Fruit fly (Drosophila melanogaster) whole organism, embryonic: Measurements from ENCODE around the gene CG43116.

ENCODE experiments used
- Aef1 ChIP-seq: fragments of 200-800 bp; sonication (Bioruptor generic); IDR thresholded peaks from 3 replicates; pipeline ENCODE4 v1.3.6; 2022; ENCODE audit warnings: missing biosample characterization, missing genetic modification characterization
- CG11398 ChIP-seq: fragments of 200-800 bp; sonication (Bioruptor generic); optimal IDR thresholded peaks from 2 replicates; lab custom pipeline; 2016; ENCODE audit warnings: missing biosample characterization, missing genetic modification characterization
- CG12104 ChIP-seq: fragments of 200-800 bp; sonication (Bioruptor generic); optimal IDR thresholded peaks from 3 replicates; lab custom pipeline; 2016; ENCODE audit warnings: missing biosample characterization, missing genetic modification characterization
- CG12236 ChIP-seq: fragments of 200-800 bp; sonication (Bioruptor generic); optimal IDR thresholded peaks from 2 replicates; lab custom pipeline; 2016; ENCODE audit warnings: missing biosample characterization, missing genetic modification characterization
- CG14965 ChIP-seq: fragments of 200-800 bp; sonication (Bioruptor generic); optimal IDR thresholded peaks from 2 replicates; lab custom pipeline; 2016; ENCODE audit warnings: missing biosample characterization, missing genetic modification characterization, borderline replicate concordance
- CG15011 ChIP-seq: fragments of 200-800 bp; sonication (Bioruptor generic); optimal IDR thresholded peaks from 3 replicates; lab custom pipeline; 2018; ENCODE audit warnings: missing biosample characterization, mild to moderate bottlenecking, missing genetic modification characterization
- CG15696 ChIP-seq: fragments of 200-800 bp; sonication (Bioruptor generic); optimal IDR thresholded peaks from 2 replicates; lab custom pipeline; 2019; ENCODE audit warnings: missing biosample characterization, mild to moderate bottlenecking, missing genetic modification characterization, moderate library complexity
- CG18262 ChIP-seq: fragments of 200-800 bp; optimal IDR thresholded peaks from 3 replicates; lab custom pipeline; 2019; ENCODE audit warnings: missing biosample characterization, mild to moderate bottlenecking, missing genetic modification characterization, moderate library complexity
- CG2120 ChIP-seq: fragments of 200-800 bp; sonication (Bioruptor generic); optimal IDR thresholded peaks from 3 replicates; lab custom pipeline; 2016; ENCODE audit warnings: missing biosample characterization, missing genetic modification characterization
- CG2199 ChIP-seq: fragments of 200-800 bp; sonication (Bioruptor generic); IDR thresholded peaks from 3 replicates; pipeline ENCODE4 v1.3.6; 2022; ENCODE audit warnings: missing biosample characterization, missing genetic modification characterization
- CG31224 ChIP-seq: fragments of 200-800 bp; sonication (Bioruptor generic); IDR thresholded peaks from 2 replicates; pipeline ENCODE4 v1.3.6; 2022; ENCODE audit warnings: missing biosample characterization, missing genetic modification characterization
- CG34422 ChIP-seq: fragments of 200-800 bp; sonication (Bioruptor generic); IDR thresholded peaks from 3 replicates; pipeline ENCODE4 v1.3.6; 2022; ENCODE audit warnings: missing biosample characterization, missing genetic modification characterization
- CG3726 ChIP-seq: fragments of 200-800 bp; sonication (Bioruptor generic); IDR thresholded peaks from 3 replicates; pipeline ENCODE4, ENCODE4 v1.3.6; 2022; ENCODE audit warnings: missing biosample characterization, missing genetic modification characterization
- CG43689 ChIP-seq: fragments of 200-800 bp; sonication (Bioruptor generic); IDR thresholded peaks from 2 replicates; pipeline ENCODE4 v1.3.6; 2022; ENCODE audit warnings: missing biosample characterization, missing genetic modification characterization
- CG4854 ChIP-seq: fragments of 200-800 bp; sonication (Bioruptor generic); optimal IDR thresholded peaks from 2 replicates; lab custom pipeline; 2016; ENCODE audit warnings: missing biosample characterization, missing genetic modification characterization, inconsistent platforms
- CG9215 ChIP-seq: fragments of 200-800 bp; sonication (Bioruptor generic); IDR thresholded peaks from 2 replicates; pipeline ENCODE4 v1.3.6; 2022; ENCODE audit warnings: missing biosample characterization, missing genetic modification characterization
- CG9797 ChIP-seq: fragments of 200-800 bp; sonication (Bioruptor generic); optimal IDR thresholded peaks from 3 replicates; lab custom pipeline; 2018; ENCODE audit warnings: missing biosample characterization, mild to moderate bottlenecking, missing genetic modification characterization
- Dek ChIP-seq: fragments of 200-800 bp; sonication (Bioruptor generic); optimal IDR thresholded peaks from 3 replicates; lab custom pipeline; 2019; ENCODE audit warnings: missing biosample characterization, mild to moderate bottlenecking, missing genetic modification characterization, moderate library complexity
- Doc2 ChIP-seq: fragments of 200-800 bp; sonication (Bioruptor generic); IDR thresholded peaks from 2 replicates; pipeline ENCODE4 v1.3.6; 2022; ENCODE audit warnings: missing biosample characterization, missing genetic modification characterization
- E2f2 ChIP-seq: fragments of 200-800 bp; sonication (Bioruptor generic); IDR thresholded peaks from 2 replicates; pipeline ENCODE4 v1.3.6; 2022; ENCODE audit warnings: missing biosample characterization, missing genetic modification characterization
- Hand ChIP-seq: fragments of 200-800 bp; sonication (Bioruptor generic); optimal IDR thresholded peaks from 2 replicates; lab custom pipeline; 2017; ENCODE audit warnings: mild to moderate bottlenecking, missing biosample characterization, missing genetic modification reagents, missing genetic modification characterization
- Hr3 ChIP-seq: fragments of 200-800 bp; sonication (Bioruptor generic); optimal IDR thresholded peaks from 3 replicates; lab custom pipeline; 2016; ENCODE audit warnings: missing biosample characterization, missing genetic modification characterization
- Hr39 ChIP-seq: fragments of >200 bp; optimal IDR thresholded peaks from 2 replicates; lab custom pipeline; 2017
- Jarid2 ChIP-seq: fragments of 200-800 bp; sonication (Bioruptor generic); optimal IDR thresholded peaks from 3 replicates; lab custom pipeline; 2017; ENCODE audit warnings: mild to moderate bottlenecking, missing biosample characterization, missing genetic modification reagents, missing genetic modification characterization
- MTF-1 ChIP-seq: fragments of 200-800 bp; sonication (Bioruptor generic); optimal IDR thresholded peaks from 2 replicates; lab custom pipeline; 2018; ENCODE audit warnings: missing biosample characterization, mild to moderate bottlenecking, missing genetic modification characterization, borderline replicate concordance
- Mad ChIP-seq: fragments of 200-800 bp; sonication (Bioruptor generic); optimal IDR thresholded peaks from 2 replicates; lab custom pipeline; 2016; ENCODE audit warnings: missing biosample characterization, missing genetic modification characterization
- ac ChIP-seq: fragments of 200-800 bp; sonication (Bioruptor generic); optimal IDR thresholded peaks from 3 replicates; lab custom pipeline; 2017; ENCODE audit warnings: missing biosample characterization, mild to moderate bottlenecking, missing genetic modification characterization
- ara ChIP-seq: fragments of 200-800 bp; sonication (Bioruptor generic); IDR thresholded peaks from 2 replicates; pipeline ENCODE4 v1.3.6; 2022; ENCODE audit warnings: missing biosample characterization, missing genetic modification characterization
- ato ChIP-seq: fragments of 200-800 bp; sonication (Bioruptor generic); IDR thresholded peaks from 2 replicates; pipeline ENCODE4 v1.3.6; 2022; ENCODE audit warnings: missing biosample characterization, missing genetic modification characterization; ENCODE audit not compliant: partially characterized antibody
- bsh ChIP-seq, 2 experiments: fragments of 200-800 bp; sonication (Bioruptor generic); optimal IDR thresholded peaks; 2 replicates each; lab custom pipeline; 2017 to 2018; ENCODE audit warnings: mild to moderate bottlenecking in 2 of 2, missing biosample characterization in 2 of 2, missing genetic modification characterization in 2 of 2, moderate library complexity in 1 of 2
- croc ChIP-seq: fragments of 200-800 bp; sonication (Bioruptor generic); conservative IDR thresholded peaks from 3 replicates; pipeline ENCODE4 v1.3.6; 2022; ENCODE audit warnings: missing biosample characterization, missing genetic modification characterization
- cwo ChIP-seq: fragments of 200-800 bp; sonication (Bioruptor generic); optimal IDR thresholded peaks from 3 replicates; lab custom pipeline; 2017; ENCODE audit warnings: missing biosample characterization, missing genetic modification characterization, mild to moderate bottlenecking, moderate library complexity, missing genetic modification reagents
- dimm ChIP-seq: fragments of 200-800 bp; sonication (Bioruptor generic); IDR thresholded peaks from 2 replicates; pipeline ENCODE4 v1.3.6; 2022; ENCODE audit warnings: missing biosample characterization, missing genetic modification characterization
- dmrt11E ChIP-seq: fragments of 200-800 bp; sonication (Bioruptor generic); optimal IDR thresholded peaks from 3 replicates; lab custom pipeline; 2018; ENCODE audit warnings: missing biosample characterization, mild to moderate bottlenecking, missing genetic modification characterization, moderate library complexity
- gsb ChIP-seq: fragments of 200-800 bp; sonication (Bioruptor generic); IDR thresholded peaks from 2 replicates; pipeline ENCODE4 v1.3.6; 2022; ENCODE audit warnings: missing biosample characterization, missing genetic modification characterization
- hth ChIP-seq: fragments of >200 bp; optimal IDR thresholded peaks from 2 replicates; lab custom pipeline; 2017; ENCODE audit warnings: inconsistent platforms
- jumu ChIP-seq: fragments of 200-800 bp; sonication (Bioruptor generic); optimal IDR thresholded peaks from 3 replicates; lab custom pipeline; 2016; ENCODE audit warnings: missing biosample characterization, missing genetic modification characterization
- lab ChIP-seq: fragments of 200-800 bp; sonication (Bioruptor generic); optimal IDR thresholded peaks from 3 replicates; lab custom pipeline; 2017; ENCODE audit warnings: missing biosample characterization, missing genetic modification characterization, mild to moderate bottlenecking, moderate library complexity, missing genetic modification reagents
- pb ChIP-seq: fragments of 200-800 bp; sonication (Bioruptor generic); optimal IDR thresholded peaks from 3 replicates; lab custom pipeline; 2016; ENCODE audit warnings: missing biosample characterization, missing genetic modification characterization
- pnt ChIP-seq: fragments of 200-800 bp; sonication (Bioruptor generic); optimal IDR thresholded peaks from 3 replicates; lab custom pipeline; 2016; ENCODE audit warnings: missing biosample characterization, missing genetic modification characterization
- row ChIP-seq: fragments of 200-800 bp; sonication (Bioruptor generic); IDR thresholded peaks from 3 replicates; pipeline ENCODE4 v1.3.6; 2022; ENCODE audit warnings: missing biosample characterization, missing genetic modification characterization
- sens-2 ChIP-seq: fragments of 200-800 bp; sonication (Bioruptor generic); IDR thresholded peaks from 2 replicates; pipeline ENCODE4 v1.3.6; 2022; ENCODE audit warnings: missing biosample characterization, missing genetic modification characterization
- shn ChIP-seq: fragments of 200-800 bp; sonication (Bioruptor generic); optimal IDR thresholded peaks from 3 replicates; lab custom pipeline; 2016; ENCODE audit warnings: missing biosample characterization, missing genetic modification characterization
- sug ChIP-seq: fragments of 200-800 bp; optimal IDR thresholded peaks from 2 replicates; lab custom pipeline; 2019; ENCODE audit warnings: missing biosample characterization, mild to moderate bottlenecking, missing genetic modification characterization, moderate library complexity
- tin ChIP-seq: fragments of 200-800 bp; sonication (Bioruptor generic); optimal IDR thresholded peaks from 3 replicates; lab custom pipeline; 2016; ENCODE audit warnings: missing biosample characterization, missing genetic modification characterization
- tio ChIP-seq: fragments of 200-800 bp; sonication (Bioruptor generic); optimal IDR thresholded peaks from 2 replicates; lab custom pipeline; 2017; ENCODE audit warnings: missing biosample characterization, missing genetic modification characterization, inconsistent platforms
- toy ChIP-seq: fragments of 200-800 bp; sonication (Bioruptor generic); IDR thresholded peaks from 2 replicates; pipeline ENCODE4 v1.3.6; 2022; ENCODE audit warnings: missing biosample characterization, missing genetic modification characterization
- vvl ChIP-seq: fragments of 200-800 bp; sonication (Bioruptor generic); IDR thresholded peaks from 2 replicates; pipeline ENCODE4 v1.3.6; 2022; ENCODE audit warnings: missing biosample characterization, missing genetic modification characterization
- zen2 ChIP-seq: fragments of 200-800 bp; sonication (Bioruptor generic); IDR thresholded peaks from 3 replicates; pipeline ENCODE4 v1.3.6; 2022; ENCODE audit warnings: missing biosample characterization, missing genetic modification characterization; ENCODE audit not compliant: partially characterized antibody

The CG43116 gene

dm6 chr3R:26036153-26037144 is 39.7 kb upstream of the CG43116 start (continued):
- TF ChIP-seq CG9797 (peak; percentile 49), tio (GFP tag; lab: Kevin White, UChicago) (peak; percentile 82), zen2 (GFP tag; lab: Robert Waterston, UW) (0 out of 3 replicates have a peak, but pooled peaks have one; percentile 9), ara (GFP tag; lab: Robert Waterston, UW) (peak; percentile 86), Jarid2 (peak; percentile 63), CG12104 (peak; percentile 83), Dek (peak; percentile 57), CG14965 (GFP tag; lab: Kevin White, UChicago) (no peak), sug (peak; percentile 52), CG9215 (GFP tag; lab: Robert Waterston, UW) (peak; percentile 21; the same call in 1 of the 2 replicates), jumu (GFP tag; lab: Kevin White, UChicago) (peak; percentile 63), row (GFP tag; lab: Robert Waterston, UW) (peak; percentile 82), vvl (GFP tag; lab: Robert Waterston, UW) (peak; percentile 71), sens-2 (GFP tag; lab: Robert Waterston, UW) (0 out of 2 replicates have a peak, but pooled peaks have one; percentile 35), CG15011 (GFP tag; lab: Kevin White, UChicago) (peak; percentile 78), dmrt11E (tag; lab: Kevin White, UChicago) (peak; percentile 100), Hr39 (lab: Kevin White, UChicago) (no peak), CG2120 (GFP tag; lab: Kevin White, UChicago) (no peak), pb (GFP tag; lab: Kevin White, UChicago) (peak; percentile 37), MTF-1 (GFP tag; lab: Kevin White, UChicago) (peak; percentile 67), Hr3 (peak; percentile 83), Doc2 (GFP tag; lab: Robert Waterston, UW) (no peak), E2f2 (GFP tag; lab: Robert Waterston, UW) (peak; percentile 44; the same call in 1 of the 2 replicates), CG3726 (no peak), Mad (GFP tag; lab: Kevin White, UChicago) (peak; percentile 64), toy (GFP tag; lab: Robert Waterston, UW) (no peak), tin (GFP tag; lab: Kevin White, UChicago) (peak; percentile 77), croc (GFP tag; lab: Robert Waterston, UW) (peak; percentile 88), CG2199 (GFP tag; lab: Robert Waterston, UW) (peak; percentile 83), CG31224 (no peak), ato (GFP tag; lab: Robert Waterston, UW) (no peak; the same call in 1 of the 2 replicates), pnt (GFP tag; lab: Kevin White, UChicago) (peak; percentile 74), bsh (GFP tag; optimal IDR thresholded peaks at IDR 0.05; lab: Kevin White, UChicago) (peak; percentile 84 to 96), Aef1 (0 out of 3 replicates have a peak, but pooled peaks have one; percentile 22), CG15696 (tag; lab: Kevin White, UChicago) (peak; percentile 99), Hand (peak; percentile 12), CG11398 (GFP tag; lab: Kevin White, UChicago) (peak; percentile 67), shn (GFP tag; lab: Kevin White, UChicago) (peak; percentile 41), gsb (GFP tag; lab: Robert Waterston, UW) (no peak), CG43689 (GFP tag; lab: Robert Waterston, UW) (no peak), cwo (GFP tag; lab: Kevin White, UChicago) (peak; percentile 62), CG18262 (peak; percentile 99), hth (lab: Kevin White, UChicago) (no peak), CG4854 (GFP tag; lab: Kevin White, UChicago) (peak; percentile 65), CG34422 (GFP tag; lab: Robert Waterston, UW) (peak; percentile 25; the same call in 1 of the 3 replicates), CG12236 (GFP tag; lab: Kevin White, UChicago) (peak; percentile 83), ac (GFP tag; lab: Kevin White, UChicago) (peak; percentile 94), dimm (no peak), lab (GFP tag; lab: Kevin White, UChicago) (peak; percentile 57)
